Worm (Caenorhabditis elegans): ENCODE measurements around the gene srj-54.

srj-54 gene

DNA sequence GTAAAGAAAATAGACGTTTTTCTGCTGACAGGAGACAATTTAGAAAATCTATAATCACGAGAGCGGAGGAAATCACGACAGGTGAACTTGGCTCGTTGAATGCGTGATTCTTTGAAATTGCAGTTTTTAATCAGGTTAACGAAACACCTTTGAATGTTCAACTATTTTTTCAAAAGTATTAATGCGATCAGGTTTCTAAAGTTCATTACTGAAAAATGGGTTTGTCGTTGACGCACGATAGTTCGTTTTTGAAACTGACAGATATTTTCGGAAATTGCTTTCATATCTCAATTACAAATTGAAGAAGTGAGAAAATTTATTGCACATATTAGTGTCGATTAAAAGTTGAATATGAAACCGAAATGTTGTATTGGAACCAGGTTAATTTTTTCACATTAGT is 43.7 kb downstream of the srj-54 start, which contains the start of gene F54E2.5:
Gene F54E2.5, minus strand, starts transcription at position 101 of the 400 bp plus-strand sequence.
- no peak for TF ChIP-seq snpc-1.2 (GFP tag; IDR thresholded peaks at IDR 0.05)
- TF ChIP-seq dmd-6 (GFP tag; IDR thresholded peaks at IDR 0.05): no peak
- no peak for TF ChIP-seq skn-1 (tag; optimal IDR thresholded peaks at IDR 0.05)
- no peak for TF ChIP-seq lin-13 (GFP tag; optimal IDR thresholded peaks at IDR 0.05)
- no peak for TF ChIP-seq aha-1 (tag)
- no peak for TF ChIP-seq vab-7 (GFP tag; IDR thresholded peaks at IDR 0.05)
- TF ChIP-seq unc-39 (tag; optimal IDR thresholded peaks at IDR 0.05): no peak
- no peak for TF ChIP-seq lin-1 (GFP tag; IDR thresholded peaks at IDR 0.05)
- no peak for TF ChIP-seq T20F7.1 (GFP tag; optimal IDR thresholded peaks at IDR 0.05)
- TF ChIP-seq dpl-1 (GFP tag; optimal IDR thresholded peaks at IDR 0.05): no peak
- no peak for TF ChIP-seq mxl-2 (GFP tag; conservative IDR thresholded peaks at IDR 0.05)
- TF ChIP-seq lim-7 (GFP tag; IDR thresholded peaks at IDR 0.05): no peak
- TF ChIP-seq Y5F2A.4 (GFP tag; optimal IDR thresholded peaks at IDR 0.05): no peak
- no peak for TF ChIP-seq zag-1 (tag; optimal IDR thresholded peaks at IDR 0.05)
- no peak for TF ChIP-seq ama-1 (optimal IDR thresholded peaks at IDR 0.05)
- no peak for TF ChIP-seq ztf-7 (tag; optimal IDR thresholded peaks at IDR 0.05)

DNA sequence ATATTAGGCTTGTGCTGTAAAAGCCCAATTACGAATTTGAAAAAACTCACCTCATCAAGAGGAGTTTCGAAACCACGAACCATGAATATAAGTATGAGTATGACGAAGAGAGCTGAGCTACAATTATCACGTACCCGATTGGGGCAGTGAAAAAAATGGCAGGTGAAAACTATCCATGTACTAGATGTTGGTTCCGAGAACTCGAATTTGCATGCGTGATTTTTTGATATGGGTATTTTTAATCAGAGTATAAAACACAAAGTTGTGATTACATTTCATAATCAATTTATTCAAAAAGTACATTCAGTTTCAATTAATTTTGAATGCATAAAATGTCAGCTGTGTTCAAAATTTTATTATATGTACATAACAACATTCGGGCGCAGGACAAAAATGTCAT is 45.8 kb downstream of the srj-54 start, which contains the start of gene F54E2.9:
Gene F54E2.9, minus strand, starts transcription at position 132 of the 400 bp plus-strand sequence.
- TF ChIP-seq F10B5.3 (tag; optimal IDR thresholded peaks at IDR 0.05): no peak
- TF ChIP-seq nhr-102 (tag; optimal IDR thresholded peaks at IDR 0.05): no peak
- TF ChIP-seq aly-2 (tag; optimal IDR thresholded peaks at IDR 0.05): no peak
- no peak for TF ChIP-seq attf-4 (tag; optimal IDR thresholded peaks at IDR 0.05)
- TF ChIP-seq nhr-11 (tag; optimal IDR thresholded peaks at IDR 0.05): no peak
- no peak for TF ChIP-seq lin-15B (tag; optimal IDR thresholded peaks at IDR 0.05)
- no peak for TF ChIP-seq ZK546.5 (tag; optimal IDR thresholded peaks at IDR 0.05)
- TF ChIP-seq jun-1 (tag; optimal IDR thresholded peaks at IDR 0.05): no peak
- no peak for TF ChIP-seq vab-7 (GFP tag; IDR thresholded peaks at IDR 0.05)
- TF ChIP-seq Y105C5A.15 (GFP tag; IDR thresholded peaks at IDR 0.05): no peak
- no peak for TF ChIP-seq ceh-20 (GFP tag; IDR thresholded peaks at IDR 0.05)
- TF ChIP-seq F49E8.2 (tag; optimal IDR thresholded peaks at IDR 0.05; ENCODE audit: borderline replicate concordance): no peak
- no peak for TF ChIP-seq nhr-76 (tag; optimal IDR thresholded peaks at IDR 0.05)
- TF ChIP-seq pha-4 (GFP tag; IDR thresholded peaks at IDR 0.05): no peak
- no peak for TF ChIP-seq pha-4 (tag; optimal IDR thresholded peaks at IDR 0.05)
- TF ChIP-seq unc-130 (GFP tag; optimal IDR thresholded peaks at IDR 0.05): no peak
- TF ChIP-seq lin-39 (tag; optimal IDR thresholded peaks at IDR 0.05): no peak
- TF ChIP-seq mes-2 (tag; optimal IDR thresholded peaks at IDR 0.05; ENCODE audit: poor library complexity, severe bottlenecking): no peak
- TF ChIP-seq hlh-11 (tag; optimal IDR thresholded peaks at IDR 0.05): no peak

DNA sequence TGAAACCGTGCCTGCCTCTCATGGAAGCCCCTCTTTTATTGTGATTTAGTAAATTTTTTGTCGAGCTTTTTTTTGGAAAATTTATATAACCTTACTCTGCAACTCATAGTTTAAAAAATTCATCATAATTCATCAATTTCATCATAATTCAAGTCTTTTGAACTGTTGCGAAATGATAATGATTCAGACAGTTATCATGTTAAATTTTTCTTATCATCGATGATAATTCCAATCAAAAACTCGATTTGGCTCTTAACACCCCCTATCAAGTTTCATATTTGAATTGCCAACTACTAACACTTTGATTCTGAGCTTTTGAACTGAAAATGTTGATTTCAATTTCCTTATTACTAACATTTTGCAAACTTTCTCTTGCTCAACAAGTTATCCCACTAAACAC is 49.5 kb downstream of the srj-54 start, which contains the start of gene F54E2.1:
Gene F54E2.1, plus strand, starts transcription at position 235 of the 400 bp plus-strand sequence.
- TF ChIP-seq hmg-1.1 (GFP tag; IDR thresholded peaks at IDR 0.05) (no peak), nhr-48 (tag; optimal IDR thresholded peaks at IDR 0.05) (no peak), tra-1 (GFP tag; IDR thresholded peaks at IDR 0.05) (no peak), D1046.2 (GFP tag; IDR thresholded peaks at IDR 0.05) (no peak), php-3 (GFP tag; IDR thresholded peaks at IDR 0.05) (peak; percentile 23; the same call in 1 of the 2 replicates), lsy-2 (tag; optimal IDR thresholded peaks at IDR 0.05) (no peak), mdl-1 (tag; optimal IDR thresholded peaks at IDR 0.05) (no peak), lim-7 (GFP tag; IDR thresholded peaks at IDR 0.05) (no peak), fos-1 (tag; optimal IDR thresholded peaks at IDR 0.05) (no peak), snpc-4 (tag; optimal IDR thresholded peaks at IDR 0.05) (no peak), lin-1 (GFP tag; IDR thresholded peaks at IDR 0.05) (0 out of 2 replicates have a peak, but pooled peaks have one; percentile 23), cey-2 (tag; optimal IDR thresholded peaks at IDR 0.05; ENCODE audit: borderline replicate concordance, insufficient read depth) (no peak), T20F7.1 (GFP tag; optimal IDR thresholded peaks at IDR 0.05) (no peak), unc-130 (GFP tag; optimal IDR thresholded peaks at IDR 0.05) (no peak), zip-11 (GFP tag; IDR thresholded peaks at IDR 0.05) (no peak), sdz-12 (GFP tag; optimal IDR thresholded peaks at IDR 0.05) (no peak), tag-97 (GFP tag; IDR thresholded peaks at IDR 0.05) (no peak), nhr-10 (tag; optimal IDR thresholded peaks at IDR 0.05) (no peak), Y5F2A.4 (GFP tag; optimal IDR thresholded peaks at IDR 0.05) (no peak), daf-19 (GFP tag; conservative IDR thresholded peaks at IDR 0.05) (no peak), ztf-11 (tag; optimal IDR thresholded peaks at IDR 0.05) (no peak), spr-1 (tag; optimal IDR thresholded peaks at IDR 0.05) (no peak), lin-29 (GFP tag; IDR thresholded peaks at IDR 0.05) (no peak)
